Fruit fly (Drosophila melanogaster): Measurements from ENCODE around the gene Gug.

Gug gene

DNA sequence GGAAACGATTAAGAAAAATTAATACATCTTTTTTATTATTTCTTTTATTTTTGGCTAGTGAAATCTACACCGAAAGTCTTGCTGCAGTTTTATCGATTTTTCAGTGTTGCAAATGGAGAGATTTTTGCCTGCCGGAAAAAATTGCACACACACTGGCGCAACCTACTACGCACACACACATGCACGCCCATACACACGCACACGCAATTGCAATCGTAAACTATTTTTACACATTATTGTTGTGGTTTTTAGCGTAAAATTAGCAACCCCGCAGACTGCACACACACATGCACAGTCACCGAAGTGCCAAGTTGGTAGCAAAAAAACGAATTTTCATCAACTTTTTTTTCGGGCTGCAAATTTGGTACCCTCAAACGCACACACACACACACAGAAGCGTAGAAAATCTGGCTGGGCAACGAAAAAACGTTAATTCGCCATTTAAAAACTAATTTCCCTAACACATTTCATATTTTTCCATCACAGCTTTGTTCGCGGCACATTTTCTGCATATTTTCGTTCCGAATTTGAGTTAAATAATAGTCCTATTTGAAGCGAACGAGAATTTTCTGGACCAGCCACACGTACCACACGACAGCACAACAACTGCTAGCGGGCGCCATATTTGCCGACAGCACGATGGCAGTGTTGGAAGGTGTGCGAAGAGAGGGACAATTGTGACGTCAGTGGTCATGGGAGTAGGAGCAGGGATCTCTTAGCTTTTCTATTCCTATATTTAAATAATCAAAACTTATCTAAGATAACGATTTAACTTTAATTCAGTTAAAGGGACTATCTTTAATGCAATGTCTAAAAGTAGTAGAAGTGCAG lies 7.8 kb upstream of the Gug start, which contains the start of gene Unr (continued):
- TF ChIP-seq peb (GFP tag; IDR thresholded peaks at IDR 0.05): 0 out of 2 replicates have a peak, but pooled peaks have one; percentile 38
- TF ChIP-seq CG11247 (GFP tag; IDR thresholded peaks at IDR 0.05): peak; percentile 81
- TF ChIP-seq ssp (GFP tag; IDR thresholded peaks at IDR 0.05): peak; percentile 50; the same call in 1 of the 2 replicates
- TF ChIP-seq ken (GFP tag; IDR thresholded peaks at IDR 0.05): peak; percentile 86; the same call in 1 of the 3 replicates
- TF ChIP-seq ham (GFP tag; IDR thresholded peaks at IDR 0.05): no peak
- peak; percentile 78 for TF ChIP-seq nmo (GFP tag; optimal IDR thresholded peaks at IDR 0.05)
- peak; percentile 89 for TF ChIP-seq CG9932 (GFP tag; IDR thresholded peaks at IDR 0.05)
- no peak for TF ChIP-seq wor (GFP tag; IDR thresholded peaks at IDR 0.05)
- TF ChIP-seq CG4328 (GFP tag; optimal IDR thresholded peaks at IDR 0.05): peak; percentile 75
- TF ChIP-seq CG8388 (GFP tag; optimal IDR thresholded peaks at IDR 0.05): peak; percentile 66
- no peak for TF ChIP-seq jing (GFP tag; optimal IDR thresholded peaks at IDR 0.05)
- peak; percentile 72 for TF ChIP-seq CG8944 (GFP tag; optimal IDR thresholded peaks at IDR 0.05)
- peak; percentile 78 for TF ChIP-seq CG10543 (GFP tag; optimal IDR thresholded peaks at IDR 0.05)
- TF ChIP-seq CG9797 (GFP tag; optimal IDR thresholded peaks at IDR 0.05): peak; percentile 25
- TF ChIP-seq chm (GFP tag; IDR thresholded peaks at IDR 0.05): peak; percentile 88
- peak; percentile 74; the same call in 2 of the 3 replicates for TF ChIP-seq gce (GFP tag; IDR thresholded peaks at IDR 0.05)
- no peak for TF ChIP-seq dati (GFP tag; IDR thresholded peaks at IDR 0.05)
- peak; percentile 93 for TF ChIP-seq CG10267 (tag; optimal IDR thresholded peaks at IDR 0.05)
- no peak for TF ChIP-seq dan (GFP tag; IDR thresholded peaks at IDR 0.05)
- TF ChIP-seq CG4820 (GFP tag; optimal IDR thresholded peaks at IDR 0.05): peak; percentile 63
- TF ChIP-seq fru (optimal IDR thresholded peaks at IDR 0.05): no peak
- TF ChIP-seq ro (GFP tag; IDR thresholded peaks at IDR 0.05): no peak; the same call in 1 of the 2 replicates
- peak; percentile 92 for TF ChIP-seq Rfx (GFP tag; IDR thresholded peaks at IDR 0.05)
- peak; percentile 58 to 74 for TF ChIP-seq chif (GFP tag; optimal IDR thresholded peaks at IDR 0.05)
- peak; percentile 83 for TF ChIP-seq CHES-1-like (GFP tag; optimal IDR thresholded peaks at IDR 0.05)
- TF ChIP-seq run (tag; optimal IDR thresholded peaks at IDR 0.05): peak; percentile 44
- peak; percentile 84 for TF ChIP-seq NfI (GFP tag; optimal IDR thresholded peaks at IDR 0.05)
- TF ChIP-seq CG17802 (tag; optimal IDR thresholded peaks at IDR 0.05): no peak
- peak; percentile 74 for TF ChIP-seq grau (tag; optimal IDR thresholded peaks at IDR 0.05)
- TF ChIP-seq corto (GFP tag; optimal IDR thresholded peaks at IDR 0.05): peak; percentile 71
- peak; percentile 56 for TF ChIP-seq esg (GFP tag; conservative IDR thresholded peaks at IDR 0.05)
- TF ChIP-seq kay (GFP tag; optimal IDR thresholded peaks at IDR 0.05): peak; percentile 56
- TF ChIP-seq dimm (GFP tag; IDR thresholded peaks at IDR 0.05): peak; percentile 31; the same call in 1 of the 2 replicates
- no peak for TF ChIP-seq HLH4C (GFP tag; IDR thresholded peaks at IDR 0.05; ENCODE audit: partially characterized antibody)
- TF ChIP-seq CG10959 (GFP tag; IDR thresholded peaks at IDR 0.05): no peak
- TF ChIP-seq NC2β (GFP tag; optimal IDR thresholded peaks at IDR 0.05): peak; percentile 75
- TF ChIP-seq sna (GFP tag; IDR thresholded peaks at IDR 0.05; ENCODE audit: partially characterized antibody): no peak
- TF ChIP-seq Gsc (GFP tag; IDR thresholded peaks at IDR 0.05): no peak
- peak; percentile 71 for TF ChIP-seq CG11696 (GFP tag; IDR thresholded peaks at IDR 0.05)
- TF ChIP-seq NC2α (GFP tag; optimal IDR thresholded peaks at IDR 0.05): peak; percentile 48
- no peak; the same call in 2 of the 3 replicates for TF ChIP-seq croc (GFP tag; conservative IDR thresholded peaks at IDR 0.05)
- peak in 1 of 2 experiments; percentile 77 for TF ChIP-seq bsh (GFP tag; optimal IDR thresholded peaks at IDR 0.05)
- peak; percentile 65 for TF ChIP-seq Deaf1 (tag; optimal IDR thresholded peaks at IDR 0.05)
- TF ChIP-seq CG7786 (GFP tag; optimal IDR thresholded peaks at IDR 0.05): peak; percentile 87
- peak; percentile 86 for TF ChIP-seq lab (GFP tag; optimal IDR thresholded peaks at IDR 0.05)
- TF ChIP-seq emc (GFP tag; optimal IDR thresholded peaks at IDR 0.05): peak; percentile 56
- peak; percentile 83 for TF ChIP-seq CG9727 (GFP tag; optimal IDR thresholded peaks at IDR 0.05)
- TF ChIP-seq CG16863 (GFP tag; optimal IDR thresholded peaks at IDR 0.05): peak; percentile 63
- TF ChIP-seq inv (GFP tag; IDR thresholded peaks at IDR 0.05; ENCODE audit: partially characterized antibody): no peak

Measured in whole organism, embryonic.